Worm (Caenorhabditis elegans) whole organism, late embryonic: ENCODE data around the gene dpy-10.

Source experiments
- ama-1 ChIP-seq: fragments of 150-350 bp; optimal IDR thresholded peaks from 2 replicates; lab custom pipeline; 2014
- dve-1 ChIP-seq: sonication (generic microtip); optimal IDR thresholded peaks from 2 replicates; lab custom pipeline; 2017; ENCODE audit warnings: antibody characterized with exemption, mild to moderate bottlenecking, missing genetic modification characterization, missing compliant biosample characterization
- elt-2 ChIP-seq: sonication (generic microtip); optimal IDR thresholded peaks from 2 replicates; lab custom pipeline; 2016; ENCODE audit warnings: missing genetic modification reagents, missing genetic modification characterization, missing compliant biosample characterization
- tbx-7 ChIP-seq: sonication (generic microtip); optimal IDR thresholded peaks from 2 replicates; lab custom pipeline; 2016; ENCODE audit warnings: missing genotype, missing genetic modification characterization, missing compliant biosample characterization
- zip-5 ChIP-seq: sonication (generic microtip); optimal IDR thresholded peaks from 2 replicates; lab custom pipeline; 2016; ENCODE audit warnings: missing genetic modification characterization, missing compliant biosample characterization

DNA sequence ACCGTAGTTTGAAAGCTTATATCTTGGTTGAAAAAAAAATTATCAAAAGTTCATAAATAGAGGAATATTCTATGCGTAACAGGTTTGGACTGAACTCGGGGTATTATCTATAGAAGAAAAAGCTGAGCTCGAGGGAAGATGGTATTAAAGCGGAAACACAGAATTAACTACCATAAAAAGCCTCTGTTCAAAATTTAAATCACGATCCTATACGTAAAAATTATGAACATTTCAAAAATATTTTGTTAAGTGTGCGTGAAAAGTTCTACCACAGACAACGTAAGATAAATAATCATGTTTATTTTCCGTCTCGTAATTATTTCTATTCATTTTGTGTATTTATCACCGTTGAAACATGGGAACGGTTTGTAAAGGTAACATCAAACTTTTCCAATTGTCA, 34.4 kb upstream of the dpy-10 start, which contains the start of gene F41G3.5:
- no peak for TF ChIP-seq elt-2 (tag; lab: Kevin White, UChicago)
- TF ChIP-seq ama-1 (lab: Kevin White, UChicago), result no peak
- no peak for TF ChIP-seq dve-1 (tag; lab: Kevin White, UChicago)
- TF ChIP-seq zip-5 (tag; lab: Kevin White, UChicago), result no peak
- TF ChIP-seq tbx-7, result no peak
